Fruit fly (Drosophila melanogaster) whole organism, embryonic: Measurements from ENCODE around the gene Ugt36F1.
A peak's percentile ranks its signal among the peaks of the same experiment; 100 is the strongest.

Source experiments
- Adf1 ChIP-seq: fragments of 200-800 bp; sonication (Bioruptor generic); IDR thresholded peaks from 2 replicates; pipeline ENCODE4 v1.3.6; 2022; ENCODE audit warnings: missing biosample characterization, missing genetic modification characterization
- Bdp1 ChIP-seq: fragments of 200-800 bp; sonication (Bioruptor generic); optimal IDR thresholded peaks from 3 replicates; lab custom pipeline; 2016; ENCODE audit warnings: missing biosample characterization, missing genetic modification characterization
- CG10321 ChIP-seq: fragments of 200-800 bp; sonication (Bioruptor generic); IDR thresholded peaks from 2 replicates; pipeline ENCODE4 v1.3.6; 2022; ENCODE audit warnings: missing biosample characterization, missing genetic modification characterization
- CG10462 ChIP-seq: fragments of 200-800 bp; sonication (Bioruptor generic); optimal IDR thresholded peaks from 2 replicates; lab custom pipeline; 2016; ENCODE audit warnings: missing biosample characterization, missing genetic modification characterization
- CG12391 ChIP-seq: fragments of 200-800 bp; sonication (Bioruptor generic); optimal IDR thresholded peaks from 3 replicates; lab custom pipeline; 2018; ENCODE audit warnings: missing biosample characterization, mild to moderate bottlenecking, missing genetic modification characterization, moderate library complexity
- CG15514 ChIP-seq: fragments of 200-800 bp; sonication (Bioruptor generic); optimal IDR thresholded peaks from 3 replicates; lab custom pipeline; 2017; ENCODE audit warnings: missing biosample characterization, missing genetic modification characterization, mild to moderate bottlenecking, moderate library complexity, missing genetic modification reagents
- CG1832 ChIP-seq: fragments of 200-800 bp; sonication (Bioruptor generic); optimal IDR thresholded peaks from 2 replicates; lab custom pipeline; 2017; ENCODE audit warnings: missing biosample characterization, mild to moderate bottlenecking, missing genetic modification characterization, inconsistent platforms
- CG6254 ChIP-seq: fragments of 200-800 bp; sonication (Bioruptor generic); optimal IDR thresholded peaks from 3 replicates; lab custom pipeline; 2017; ENCODE audit warnings: mild to moderate bottlenecking, missing biosample characterization, missing genetic modification reagents, missing genetic modification characterization
- CG7357 ChIP-seq: fragments of 200-800 bp; sonication (Bioruptor generic); IDR thresholded peaks from 3 replicates; pipeline ENCODE4 v1.3.6; 2022; ENCODE audit warnings: missing biosample characterization, missing genetic modification characterization
- CG7745 ChIP-seq: fragments of 200-800 bp; sonication (Bioruptor generic); optimal IDR thresholded peaks from 2 replicates; lab custom pipeline; 2018; ENCODE audit warnings: missing biosample characterization, mild to moderate bottlenecking, missing genetic modification characterization, moderate library complexity
- Dbx ChIP-seq: fragments of 200-800 bp; sonication (Bioruptor generic); IDR thresholded peaks from 3 replicates; pipeline ENCODE4 v1.3.6; 2022; ENCODE audit warnings: missing biosample characterization, missing genetic modification characterization
- Deaf1 ChIP-seq: fragments of 200-800 bp; optimal IDR thresholded peaks from 3 replicates; lab custom pipeline; 2019; ENCODE audit warnings: missing biosample characterization, mild to moderate bottlenecking, missing genetic modification characterization, moderate library complexity
- Elba2 ChIP-seq: fragments of 200-800 bp; sonication (Bioruptor generic); optimal IDR thresholded peaks from 3 replicates; lab custom pipeline; 2016; ENCODE audit warnings: missing biosample characterization, missing genetic modification characterization
- Ets97D ChIP-seq: fragments of 200-800 bp; sonication (Bioruptor generic); optimal IDR thresholded peaks from 3 replicates; lab custom pipeline; 2016; ENCODE audit warnings: missing biosample characterization, missing genetic modification characterization
- Jarid2 ChIP-seq: fragments of 200-800 bp; sonication (Bioruptor generic); optimal IDR thresholded peaks from 3 replicates; lab custom pipeline; 2017; ENCODE audit warnings: mild to moderate bottlenecking, missing biosample characterization, missing genetic modification reagents, missing genetic modification characterization
- Med ChIP-seq: fragments of 200-800 bp; sonication (Bioruptor generic); peaks from one replicate; lab custom pipeline; 2016; ENCODE audit warnings: missing biosample characterization, missing genetic modification characterization, mild to moderate bottlenecking, inconsistent platforms, moderate library complexity
- Nf-YA ChIP-seq: fragments of 200-800 bp; sonication (Bioruptor generic); IDR thresholded peaks from 2 replicates; pipeline ENCODE4 v1.3.6; 2022; ENCODE audit warnings: missing biosample characterization, missing genetic modification characterization
- Nf-YB ChIP-seq: fragments of 200-800 bp; sonication (Bioruptor generic); optimal IDR thresholded peaks from 3 replicates; lab custom pipeline; 2019; ENCODE audit warnings: missing biosample characterization, mild to moderate bottlenecking, missing genetic modification characterization, moderate library complexity
- Nf-YC ChIP-seq: fragments of 200-800 bp; optimal IDR thresholded peaks from 3 replicates; lab custom pipeline; 2019; ENCODE audit warnings: missing biosample characterization, mild to moderate bottlenecking, missing genetic modification characterization, moderate library complexity
- Ravus ChIP-seq: fragments of 200-800 bp; sonication (Bioruptor generic); IDR thresholded peaks from 2 replicates; pipeline ENCODE4 v1.3.6; 2022; ENCODE audit warnings: missing biosample characterization, missing genetic modification characterization
- Sry-β ChIP-seq: fragments of 200-800 bp; sonication (Bioruptor generic); optimal IDR thresholded peaks from 2 replicates; lab custom pipeline; 2018; ENCODE audit warnings: missing biosample characterization, mild to moderate bottlenecking, missing genetic modification characterization, moderate library complexity
- Ssrp ChIP-seq: fragments of 200-800 bp; sonication (Bioruptor generic); optimal IDR thresholded peaks from 2 replicates; lab custom pipeline; 2018; ENCODE audit warnings: missing biosample characterization, mild to moderate bottlenecking, missing genetic modification characterization, moderate library complexity
- Stat92E ChIP-seq, 3 experiments: fragments of >200 bp in 2 of 3; fragments of 200-800 bp in 1 of 3; sonication (Bioruptor generic) in 1 of 3; optimal IDR thresholded peaks; 2 replicates each; lab custom pipeline; 2017 to 2019; ENCODE audit warnings: missing biosample characterization in 3 of 3, missing genetic modification characterization in 3 of 3, mild to moderate bottlenecking in 1 of 3, moderate library complexity in 1 of 3
- abd-A ChIP-seq: fragments of 200-800 bp; sonication (Bioruptor generic); optimal IDR thresholded peaks from 3 replicates; lab custom pipeline; 2019; ENCODE audit warnings: missing biosample characterization, mild to moderate bottlenecking, missing genetic modification characterization, moderate library complexity
- ac ChIP-seq: fragments of 200-800 bp; sonication (Bioruptor generic); optimal IDR thresholded peaks from 3 replicates; lab custom pipeline; 2017; ENCODE audit warnings: missing biosample characterization, mild to moderate bottlenecking, missing genetic modification characterization
- cad ChIP-seq: fragments of >200 bp; optimal IDR thresholded peaks from 2 replicates; lab custom pipeline; 2017; ENCODE audit warnings: missing biosample characterization, missing genetic modification characterization
- cg ChIP-seq: fragments of 200-800 bp; sonication (Bioruptor generic); optimal IDR thresholded peaks from 3 replicates; lab custom pipeline; 2019; ENCODE audit warnings: missing biosample characterization, mild to moderate bottlenecking, missing genetic modification characterization, moderate library complexity
- corto ChIP-seq: fragments of 200-800 bp; sonication (Bioruptor generic); optimal IDR thresholded peaks from 2 replicates; lab custom pipeline; 2016; ENCODE audit warnings: missing biosample characterization, mild to moderate bottlenecking, missing genetic modification characterization, moderate library complexity
- crol ChIP-seq: fragments of 200-800 bp; sonication (Bioruptor generic); IDR thresholded peaks from 2 replicates; pipeline ENCODE4 v1.3.6; 2022; ENCODE audit warnings: missing biosample characterization, missing genetic modification characterization
- danr ChIP-seq: fragments of 200-800 bp; sonication (Bioruptor generic); IDR thresholded peaks from 2 replicates; pipeline ENCODE4 v1.3.6; 2022; ENCODE audit warnings: missing biosample characterization, missing genetic modification characterization
- dmrt11E ChIP-seq: fragments of 200-800 bp; sonication (Bioruptor generic); optimal IDR thresholded peaks from 3 replicates; lab custom pipeline; 2018; ENCODE audit warnings: missing biosample characterization, mild to moderate bottlenecking, missing genetic modification characterization, moderate library complexity
- emc ChIP-seq: fragments of 200-800 bp; sonication (Bioruptor generic); optimal IDR thresholded peaks from 2 replicates; lab custom pipeline; 2016; ENCODE audit warnings: missing biosample characterization, missing genetic modification characterization
- ems ChIP-seq: fragments of 200-800 bp; sonication (Bioruptor generic); optimal IDR thresholded peaks from 3 replicates; lab custom pipeline; 2016; ENCODE audit warnings: missing biosample characterization, missing genetic modification characterization
- ewg ChIP-seq: fragments of 200-800 bp; sonication (Bioruptor generic); optimal IDR thresholded peaks from 3 replicates; lab custom pipeline; 2017; ENCODE audit warnings: mild to moderate bottlenecking, missing biosample characterization, missing genetic modification reagents, missing genetic modification characterization
- ham ChIP-seq: fragments of 200-800 bp; sonication (Bioruptor generic); IDR thresholded peaks from 2 replicates; pipeline ENCODE4 v1.3.6; 2022; ENCODE audit warnings: missing biosample characterization, missing genetic modification characterization
- ken ChIP-seq: fragments of 200-800 bp; sonication (Bioruptor generic); IDR thresholded peaks from 3 replicates; pipeline ENCODE4 v1.3.6; 2022; ENCODE audit warnings: missing biosample characterization, missing genetic modification characterization
- lilli ChIP-seq: fragments of 200-800 bp; sonication (Bioruptor generic); optimal IDR thresholded peaks from 3 replicates; lab custom pipeline; 2016; ENCODE audit warnings: missing biosample characterization, missing genetic modification characterization
- pros ChIP-seq: fragments of 200-800 bp; sonication (Bioruptor generic); optimal IDR thresholded peaks from 3 replicates; lab custom pipeline; 2019; ENCODE audit warnings: missing biosample characterization, mild to moderate bottlenecking, missing genetic modification characterization, moderate library complexity
- rib ChIP-seq: fragments of 200-800 bp; sonication (Bioruptor generic); IDR thresholded peaks from 2 replicates; pipeline ENCODE4 v1.3.6; 2022; ENCODE audit warnings: missing biosample characterization, missing genetic modification characterization
- ro ChIP-seq: fragments of 200-800 bp; sonication (Bioruptor generic); IDR thresholded peaks from 2 replicates; pipeline ENCODE4 v1.3.6; 2022; ENCODE audit warnings: missing biosample characterization, missing genetic modification characterization
- run ChIP-seq: fragments of 200-800 bp; sonication (Bioruptor generic); optimal IDR thresholded peaks from 3 replicates; lab custom pipeline; 2018; ENCODE audit warnings: missing biosample characterization, mild to moderate bottlenecking, missing genetic modification characterization
- sens ChIP-seq: fragments of 200-800 bp; sonication (Bioruptor generic); peaks from one replicate; lab custom pipeline; 2016; ENCODE audit warnings: missing biosample characterization, missing genetic modification characterization
- seq ChIP-seq: fragments of 200-800 bp; sonication (Bioruptor generic); IDR thresholded peaks from 2 replicates; pipeline ENCODE4 v1.3.6; 2022; ENCODE audit warnings: missing biosample characterization, missing genetic modification characterization
- sug ChIP-seq: fragments of 200-800 bp; optimal IDR thresholded peaks from 2 replicates; lab custom pipeline; 2019; ENCODE audit warnings: missing biosample characterization, mild to moderate bottlenecking, missing genetic modification characterization, moderate library complexity
- z ChIP-seq: fragments of 200-800 bp; sonication (Bioruptor generic); IDR thresholded peaks from 3 replicates; pipeline ENCODE4 v1.3.6; 2022; ENCODE audit warnings: missing biosample characterization, missing genetic modification characterization
- zen ChIP-seq: fragments of 200-800 bp; sonication (Bioruptor generic); optimal IDR thresholded peaks from 3 replicates; lab custom pipeline; 2018; ENCODE audit warnings: missing biosample characterization, mild to moderate bottlenecking, missing genetic modification characterization, moderate library complexity

The Ugt36F1 gene

DNA sequence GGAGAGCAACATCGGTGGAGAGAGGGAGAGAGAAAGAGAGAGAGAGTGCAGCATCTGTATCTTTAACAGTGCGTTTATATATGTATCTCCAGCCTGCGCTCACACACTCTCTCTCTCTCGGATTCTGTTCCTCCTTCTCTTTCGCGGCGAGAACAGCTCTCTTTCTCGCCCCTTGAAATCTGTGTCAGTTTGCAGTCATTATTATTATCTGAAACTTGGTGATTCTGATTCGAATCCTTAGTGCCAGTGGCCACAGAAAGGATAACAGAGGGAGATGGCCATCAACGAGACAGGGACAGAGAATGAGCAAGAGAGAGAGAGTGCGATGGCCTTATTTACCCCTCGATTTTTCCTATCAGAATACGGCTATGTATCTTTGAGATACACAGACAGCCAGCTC lies 36.2 kb upstream of the Ugt36F1 start (continued):
- TF ChIP-seq CG12391 (tag; lab: Kevin White, UChicago), result no peak
- no peak for TF ChIP-seq dmrt11E (tag; lab: Kevin White, UChicago)
- TF ChIP-seq sug (tag; lab: Kevin White, UChicago), result no peak
- peak; percentile 88 for TF ChIP-seq zen (tag; lab: Kevin White, UChicago)
- no peak for TF ChIP-seq CG6254 (GFP tag; lab: Kevin White, UChicago)
- TF ChIP-seq Stat92E (GFP tag; optimal IDR thresholded peaks at IDR 0.05; lab: Kevin White, UChicago), result no peak
- TF ChIP-seq Ravus (GFP tag; lab: Robert Waterston, UW), result peak; percentile 63
- TF ChIP-seq Nf-YC (tag; lab: Kevin White, UChicago), result peak; percentile 95
- no peak for TF ChIP-seq ham (GFP tag; lab: Robert Waterston, UW)
- peak; percentile 88 for TF ChIP-seq CG1832
- TF ChIP-seq ro, result no peak
- TF ChIP-seq Bdp1 (GFP tag; lab: Kevin White, UChicago), result no peak
- TF ChIP-seq CG7745 (tag; lab: Kevin White, UChicago), result no peak
- TF ChIP-seq Elba2 (GFP tag; lab: Kevin White, UChicago), result peak; percentile 29
- peak; percentile 88 for TF ChIP-seq pros (GFP tag; lab: Kevin White, UChicago)
- TF ChIP-seq Sry-β (GFP tag; lab: Kevin White, UChicago), result no peak
- TF ChIP-seq CG10321 (GFP tag; lab: Robert Waterston, UW), result peak; percentile 61
- peak; percentile 55 for TF ChIP-seq seq (GFP tag; lab: Robert Waterston, UW)
- TF ChIP-seq ken (GFP tag; lab: Robert Waterston, UW), result no peak
- no peak for TF ChIP-seq ems (GFP tag; lab: Kevin White, UChicago)
- no peak for TF ChIP-seq z
- TF ChIP-seq Ssrp (tag; lab: Kevin White, UChicago), result no peak
- no peak for TF ChIP-seq corto (GFP tag; lab: Kevin White, UChicago)
- no peak for TF ChIP-seq CG10462 (GFP tag; lab: Kevin White, UChicago)
- no peak for TF ChIP-seq rib
- TF ChIP-seq danr (GFP tag; lab: Robert Waterston, UW), result no peak
- peak; percentile 74 for TF ChIP-seq sens (GFP tag; lab: Kevin White, UChicago)
- no peak for TF ChIP-seq emc
- TF ChIP-seq lilli, result no peak

DNA sequence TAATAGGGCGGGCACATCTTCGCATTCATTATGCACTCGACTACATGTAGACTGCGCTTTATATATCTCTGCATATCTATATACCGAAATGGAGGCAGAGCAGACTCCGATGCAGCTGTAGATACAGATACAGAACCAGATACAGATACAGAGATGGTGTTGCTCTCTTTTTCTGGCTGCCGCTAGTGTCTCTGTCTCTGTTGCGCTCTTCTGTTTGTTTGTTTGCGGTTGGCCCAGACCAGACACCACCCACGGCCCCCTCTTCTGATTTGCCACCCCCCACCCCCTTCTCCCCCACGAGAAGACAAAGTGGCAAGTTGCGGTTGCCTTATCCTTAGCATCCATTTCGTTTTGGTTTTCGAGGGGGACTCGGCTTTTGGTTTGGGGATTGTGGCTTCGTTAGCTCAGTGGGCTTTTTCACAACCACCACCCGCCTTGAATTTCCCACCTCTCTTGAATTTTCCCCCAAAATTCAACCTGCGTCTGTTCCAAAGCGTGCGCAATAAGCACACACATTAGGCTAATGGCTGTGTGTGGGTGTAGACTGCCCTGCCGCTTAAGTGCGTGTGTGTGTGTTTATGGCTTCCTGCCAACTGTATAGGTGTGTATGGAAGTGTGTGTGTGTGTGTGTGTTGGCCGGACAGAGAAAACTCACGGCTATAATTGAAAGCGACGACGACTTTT lies 35.6 kb upstream of the Ugt36F1 start:
- TF ChIP-seq Deaf1 (tag; lab: Kevin White, UChicago), result peak; percentile 50
- TF ChIP-seq run, result peak; percentile 5
- 0 out of 2 replicates have a peak, but pooled peaks have one; percentile 17 for TF ChIP-seq Nf-YA (GFP tag; lab: Robert Waterston, UW)
- TF ChIP-seq Nf-YB (GFP tag; lab: Kevin White, UChicago), result peak; percentile 94
- TF ChIP-seq Nf-YC (tag; lab: Kevin White, UChicago), result peak; percentile 92
- peak; percentile 9 for TF ChIP-seq cad (GFP tag; lab: Kevin White, UChicago)
- no peak for TF ChIP-seq ac (GFP tag; lab: Kevin White, UChicago)
- peak; percentile 63 for TF ChIP-seq cg
- no peak for TF ChIP-seq Dbx (GFP tag; lab: Robert Waterston, UW)
- peak; percentile 74 for TF ChIP-seq abd-A
- TF ChIP-seq CG7357 (GFP tag; lab: Robert Waterston, UW), result no peak
- peak; percentile 82 for TF ChIP-seq crol
- TF ChIP-seq zen (tag; lab: Kevin White, UChicago), result peak; percentile 1
- TF ChIP-seq CG15514 (GFP tag; lab: Kevin White, UChicago), result no peak
- peak; percentile 30 for TF ChIP-seq sens (GFP tag; lab: Kevin White, UChicago)
- TF ChIP-seq Med (GFP tag; lab: Kevin White, UChicago), result peak; percentile 61
- TF ChIP-seq ewg, result peak; percentile 28
- TF ChIP-seq CG10321 (GFP tag; lab: Robert Waterston, UW), result 0 out of 2 replicates have a peak, but pooled peaks have one; percentile 39
- TF ChIP-seq Ets97D (GFP tag; lab: Kevin White, UChicago), result no peak
- TF ChIP-seq Adf1 (GFP tag; lab: Robert Waterston, UW), result peak; percentile 19; the same call in 1 of the 2 replicates
- TF ChIP-seq Jarid2 (GFP tag; lab: Kevin White, UChicago), result peak; percentile 24
